Fruit fly (Drosophila melanogaster): ENCODE results near the gene dpy.

dm6 chr2L:4456539-4456994 lies 157.5 kb downstream of the dpy start, which contains the start of gene Gs1l:
- TF ChIP-seq psq (optimal IDR thresholded peaks at IDR 0.05) = no peak
- TF ChIP-seq CG8478 (optimal IDR thresholded peaks at IDR 0.05) = no peak
- TF ChIP-seq usp (GFP tag; optimal IDR thresholded peaks at IDR 0.05) = no peak
- no peak for TF ChIP-seq EcR (GFP tag; optimal IDR thresholded peaks at IDR 0.05)
- no peak for TF ChIP-seq pan (optimal IDR thresholded peaks at IDR 0.05)
- TF ChIP-seq Dll (optimal IDR thresholded peaks at IDR 0.05) = no peak
